Worm (Caenorhabditis elegans): Measurements from ENCODE around the gene srh-166.

Gene srh-166

DNA sequence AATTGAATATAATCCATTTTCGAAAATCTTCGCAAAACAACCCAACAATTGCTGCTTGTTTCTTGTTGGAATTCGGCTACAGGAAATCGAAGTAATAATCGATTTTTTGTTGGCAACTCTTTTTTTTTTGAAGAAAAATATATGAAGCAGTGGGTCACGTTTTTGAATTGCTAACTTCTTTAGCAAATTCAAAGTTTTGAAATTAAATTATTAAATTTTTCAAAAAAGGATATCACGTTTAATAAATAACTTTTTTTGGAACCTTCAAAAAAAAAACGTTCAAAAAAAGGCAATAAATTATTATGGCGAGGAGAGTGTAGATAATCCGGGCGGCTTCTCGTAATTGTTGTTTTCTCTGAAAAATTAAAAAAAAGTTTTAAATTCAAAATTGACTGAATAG, 10.5 kb upstream of the srh-166 start, which contains the start of gene Y38H6C.15:
Gene Y38H6C.15, minus strand, starts transcription at position 101 of the 400 bp plus-strand sequence.
- no peak for TF ChIP-seq attf-4 (tag; optimal IDR thresholded peaks at IDR 0.05)
- TF ChIP-seq zfp-3 (GFP tag; conservative IDR thresholded peaks at IDR 0.05), result no peak
- no peak for TF ChIP-seq ceh-62 (tag; optimal IDR thresholded peaks at IDR 0.05)
- TF ChIP-seq ama-1 (optimal IDR thresholded peaks at IDR 0.05), result no peak
- TF ChIP-seq daf-16 (GFP tag; optimal IDR thresholded peaks at IDR 0.05), result no peak
- no peak for TF ChIP-seq daf-16 (tag; optimal IDR thresholded peaks at IDR 0.05)
- TF ChIP-seq aha-1 (tag), result no peak
- TF ChIP-seq lin-39 (tag; optimal IDR thresholded peaks at IDR 0.05), result no peak
- no peak for TF ChIP-seq unc-39 (tag; optimal IDR thresholded peaks at IDR 0.05)
- no peak for TF ChIP-seq lin-38 (GFP tag; IDR thresholded peaks at IDR 0.05)
- TF ChIP-seq dmd-9 (GFP tag; IDR thresholded peaks at IDR 0.05), result no peak
- no peak for TF ChIP-seq zip-11 (GFP tag; IDR thresholded peaks at IDR 0.05)

DNA sequence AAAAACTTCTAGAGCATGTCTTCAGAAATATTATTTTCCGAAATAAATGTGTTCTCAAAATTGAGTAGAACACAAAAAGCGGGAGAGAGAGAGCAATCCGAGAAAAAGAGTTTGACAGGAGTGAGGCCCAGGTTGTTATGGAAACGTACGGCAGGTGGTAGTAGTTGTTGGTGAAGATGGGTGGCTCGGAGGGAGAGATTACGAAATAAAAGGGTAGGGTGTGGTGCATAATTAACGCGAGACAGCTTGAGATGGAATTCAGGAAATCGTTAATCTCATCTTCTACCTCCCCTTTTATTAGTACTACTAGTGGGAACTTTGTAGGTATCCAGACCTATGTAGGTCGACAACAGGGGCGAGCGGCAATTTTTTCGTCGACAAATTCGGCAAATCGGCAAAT, 8.4 kb upstream of the srh-166 start, which contains the start of gene famh-161:
Gene famh-161, minus strand, starts transcription at position 101 of the 400 bp plus-strand sequence.
- TF ChIP-seq hlh-11 (tag; optimal IDR thresholded peaks at IDR 0.05) (no peak), mxl-2 (GFP tag; conservative IDR thresholded peaks at IDR 0.05) (no peak), ceh-44 (GFP tag; IDR thresholded peaks at IDR 0.05) (no peak), F26F4.8 (GFP tag; conservative IDR thresholded peaks at IDR 0.05) (no peak), duxl-1 (tag; optimal IDR thresholded peaks at IDR 0.05; ENCODE audit: poor library complexity) (no peak), Y48G9A.11 (GFP tag; IDR thresholded peaks at IDR 0.05) (no peak), madf-5 (GFP tag; IDR thresholded peaks at IDR 0.05) (no peak)

DNA sequence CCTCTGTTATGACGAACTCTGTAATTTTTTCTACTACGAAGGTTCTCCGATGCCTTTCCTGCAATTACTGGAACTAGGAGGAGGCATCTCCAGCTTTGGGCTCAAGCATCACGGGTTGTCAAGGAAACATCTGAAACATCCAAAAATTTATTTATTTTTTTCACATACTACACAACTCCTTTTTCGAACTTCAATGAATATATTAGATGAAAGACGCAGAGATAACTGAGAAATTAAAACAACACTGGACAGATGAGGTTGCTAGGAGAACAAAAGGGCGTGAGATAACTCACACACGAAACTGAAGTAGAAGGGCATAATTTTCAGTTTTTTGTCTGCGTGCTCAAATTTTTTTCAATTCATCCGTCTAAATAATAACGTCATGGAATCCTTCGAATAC, 1.8 kb upstream of the srh-166 start, which contains the start of gene Y38H6C.13:
Gene Y38H6C.13, plus strand, starts transcription at position 301 of the 400 bp plus-strand sequence.
- TF ChIP-seq ztf-7 (tag; optimal IDR thresholded peaks at IDR 0.05) (no peak), ceh-20 (GFP tag; IDR thresholded peaks at IDR 0.05) (no peak), daf-12 (tag; optimal IDR thresholded peaks at IDR 0.05) (no peak), lin-39 (tag; optimal IDR thresholded peaks at IDR 0.05) (no peak), skn-1 (tag; optimal IDR thresholded peaks at IDR 0.05) (no peak), zip-2 (tag; optimal IDR thresholded peaks at IDR 0.05) (no peak), ces-1 (GFP tag; optimal IDR thresholded peaks at IDR 0.05) (no peak), aly-2 (tag; optimal IDR thresholded peaks at IDR 0.05) (no peak), dpl-1 (GFP tag; optimal IDR thresholded peaks at IDR 0.05) (no peak), daf-8 (GFP tag; IDR thresholded peaks at IDR 0.05) (no peak)

DNA sequence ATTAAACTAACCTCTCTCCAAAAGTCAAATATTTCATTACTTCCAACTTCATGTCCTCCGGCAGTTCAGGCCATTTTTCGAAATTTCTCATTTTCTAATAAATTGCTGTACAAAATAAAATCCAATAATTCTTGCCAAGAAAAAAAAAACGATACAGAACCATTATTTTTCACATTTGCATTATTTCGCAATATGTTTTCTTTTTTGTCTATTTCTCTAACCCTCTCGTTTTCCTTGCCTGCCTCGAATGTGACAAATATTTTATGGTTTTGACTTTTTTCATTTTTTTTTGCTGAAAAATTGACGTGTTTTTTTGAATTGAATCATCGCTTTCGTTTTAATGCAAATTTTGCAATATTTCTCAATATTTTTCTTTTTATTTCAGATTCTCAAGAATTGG, 3.4 kb downstream of the srh-166 start, which contains the start of the genes Y38H6C.9 and fbxa-150:
Gene Y38H6C.9, minus strand, starts transcription at position 52 of the 400 bp plus-strand sequence.
Gene fbxa-150, plus strand, starts transcription at position 380 of the 400 bp plus-strand sequence.
- TF ChIP-seq fkh-10 (GFP tag; optimal IDR thresholded peaks at IDR 0.05) (peak; percentile 26), egl-27 (tag; optimal IDR thresholded peaks at IDR 0.05) (no peak), ces-1 (GFP tag; optimal IDR thresholded peaks at IDR 0.05) (no peak), daf-16 (GFP tag; optimal IDR thresholded peaks at IDR 0.05) (no peak), daf-16 (tag; optimal IDR thresholded peaks at IDR 0.05) (peak; percentile 34)

DNA sequence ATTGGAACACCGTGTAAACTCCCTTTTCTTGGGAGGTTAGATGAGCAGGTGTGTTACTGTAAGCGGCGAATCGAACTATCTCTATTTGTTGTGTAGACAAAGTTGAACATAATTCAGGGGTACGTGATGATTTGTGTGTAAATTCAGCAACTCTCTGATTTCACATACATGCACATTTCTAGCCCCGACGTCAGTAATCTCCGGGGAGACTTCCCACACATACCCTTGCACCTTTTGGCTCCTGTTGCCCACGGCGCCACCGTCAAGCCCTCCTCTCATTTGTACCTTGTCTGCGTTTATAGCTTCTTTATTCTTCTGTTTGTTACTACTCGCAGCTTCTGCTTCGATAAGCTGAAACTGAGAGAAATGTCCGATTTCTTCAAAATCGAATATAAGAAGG, 6.7 kb downstream of the srh-166 start, which contains the start of gene Y38H6C.25:
Gene Y38H6C.25, plus strand, starts transcription at position 301 of the 400 bp plus-strand sequence.
- TF ChIP-seq F44E2.7 (GFP tag; IDR thresholded peaks at IDR 0.05) (0 out of 2 replicates have a peak, but pooled peaks have one; percentile 32), fkh-10 (GFP tag; optimal IDR thresholded peaks at IDR 0.05) (no peak)

DNA sequence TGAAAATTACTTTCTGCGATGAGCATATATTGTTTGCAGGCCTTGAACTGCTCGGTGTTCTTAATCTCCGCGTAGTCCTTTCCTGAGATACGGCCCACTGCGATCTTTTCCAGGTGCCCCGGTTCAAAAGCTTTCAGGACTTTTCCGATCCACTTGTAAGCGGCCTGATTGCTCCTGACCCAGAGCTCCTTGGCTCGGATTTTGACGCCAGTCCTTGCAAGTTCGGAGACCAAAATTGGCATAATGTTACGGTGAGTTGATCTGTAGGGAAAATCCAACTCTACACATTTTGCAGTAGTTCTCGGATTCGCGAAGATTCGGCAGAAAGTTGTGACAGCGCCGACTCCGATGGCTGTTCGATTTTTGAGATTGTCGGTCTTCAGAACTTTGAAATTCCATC, 8.7 kb downstream of the srh-166 start:
- TF ChIP-seq F44E2.7 (GFP tag; IDR thresholded peaks at IDR 0.05) (0 out of 2 replicates have a peak, but pooled peaks have one; percentile 70), aha-1 (tag) (peak; percentile 96), Y5F2A.4 (GFP tag; optimal IDR thresholded peaks at IDR 0.05) (no peak)

Data from whole organism, L4 larva.